Worm (Caenorhabditis elegans) whole organism, early embryonic: ENCODE measurements around the gene srh-131.

Source experiments
- ceh-36 ChIP-seq: sonication (generic microtip); optimal IDR thresholded peaks from 2 replicates; lab custom pipeline; 2016; ENCODE audit warnings: missing genetic modification characterization, inconsistent platforms, missing compliant biosample characterization
- flt-1 ChIP-seq: fragments of 200-800 bp; sonication (Bioruptor generic); IDR thresholded peaks from 2 replicates; pipeline ENCODE4 v1.3.6; 2022; ENCODE audit warnings: missing genetic modification characterization, missing compliant biosample characterization
- hmbx-1 ChIP-seq: sonication (generic microtip); optimal IDR thresholded peaks from 2 replicates; lab custom pipeline; 2016; ENCODE audit warnings: mild to moderate bottlenecking, missing genetic modification characterization, missing compliant biosample characterization
- hnd-1 ChIP-seq: sonication (generic microtip); optimal IDR thresholded peaks from 2 replicates; lab custom pipeline; 2016; ENCODE audit warnings: missing genetic modification characterization, missing compliant biosample characterization
- pes-1 ChIP-seq: fragments of 200-800 bp; sonication (Bioruptor generic); IDR thresholded peaks from 2 replicates; pipeline ENCODE4 v1.3.6; 2022; ENCODE audit warnings: missing genetic modification reagents, missing genetic modification characterization, missing compliant biosample characterization
- sea-1 ChIP-seq: fragments of 200-800 bp; sonication (Bioruptor generic); conservative IDR thresholded peaks from 2 replicates; pipeline ENCODE4 v1.3.6; 2022; ENCODE audit warnings: missing genetic modification characterization, missing compliant biosample characterization

The srh-131 gene

DNA sequence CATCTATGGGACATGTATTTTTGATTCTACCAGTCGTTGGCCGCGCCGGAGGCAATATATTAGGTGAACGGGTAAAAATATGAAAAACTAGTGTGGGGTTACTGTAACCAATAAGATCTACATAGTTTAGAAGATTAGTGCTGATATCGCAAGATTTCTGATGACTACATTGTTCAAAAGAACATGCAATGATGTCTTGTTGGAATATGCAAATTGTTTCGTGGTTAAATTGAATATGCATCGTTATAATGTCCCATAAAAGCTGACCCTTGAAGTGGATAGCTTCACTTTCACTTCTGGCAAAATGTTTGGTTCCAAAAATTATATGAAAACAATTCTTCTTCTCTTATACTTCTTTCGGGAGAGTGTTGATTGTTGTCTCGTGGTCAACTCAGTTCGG lies 39.2 kb downstream of the srh-131 start, which contains the start of gene F28B1.2:
F28B1.2 (plus strand) TSS at position 301 of the 400 bp plus-strand sequence.
- TF ChIP-seq hnd-1 (no peak), pes-1 (GFP tag; lab: Robert Waterston, UW) (no peak), ceh-36 (tag; lab: Kevin White, UChicago) (no peak), flt-1 (GFP tag; lab: Robert Waterston, UW) (no peak), sea-1 (GFP tag; lab: Robert Waterston, UW) (no peak), hmbx-1 (no peak)
